Worm (Caenorhabditis elegans) whole organism, dauer: ENCODE results near the gene F19B6.1.
"Not testable (repeated sequence)": the region's sequence is repeated elsewhere in the genome, so short reads cannot be mapped to it uniquely, and the experiment has no call there.

ENCODE experiments used
- unc-62 ChIP-seq: sonication (generic microtip); optimal IDR thresholded peaks from 2 replicates; lab custom pipeline; 2017; ENCODE audit warnings: missing biosample characterization, missing genetic modification reagents, missing genetic modification characterization

The F19B6.1 gene

ce11 chrIV:12336893-12337627 is 1.2 kb upstream of the F19B6.1 start, which contains the start of the genes F19B6.10 and wht-5:
TSS of gene F19B6.10 (plus strand) at chrIV:12337193.
TSS of gene wht-5 (plus strand) at chrIV:12337577.
- TF ChIP-seq unc-62 (GFP tag; lab: Kevin White, UChicago) = no peak

DNA sequence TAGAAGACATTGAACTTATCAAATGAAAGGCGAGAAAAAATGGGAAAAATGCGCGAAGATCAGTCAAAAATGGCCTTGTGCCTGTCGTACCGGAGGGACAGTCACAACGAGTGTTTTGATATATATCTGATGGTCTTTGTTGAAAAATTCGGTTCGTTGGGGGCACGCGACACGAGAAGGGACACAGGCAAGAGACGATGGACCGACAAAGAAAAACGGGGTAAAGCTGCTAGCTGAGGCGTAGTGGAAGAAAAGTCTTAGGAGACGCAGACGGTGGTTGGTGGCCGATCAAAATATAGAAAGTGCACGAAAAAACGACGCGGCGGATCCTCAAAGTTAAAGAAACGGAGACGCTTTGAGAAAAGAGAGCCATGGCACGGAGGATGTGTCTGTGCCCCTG is 627 bp downstream of the F19B6.1 start:
- no peak for TF ChIP-seq unc-62 (GFP tag; lab: Kevin White, UChicago)

DNA sequence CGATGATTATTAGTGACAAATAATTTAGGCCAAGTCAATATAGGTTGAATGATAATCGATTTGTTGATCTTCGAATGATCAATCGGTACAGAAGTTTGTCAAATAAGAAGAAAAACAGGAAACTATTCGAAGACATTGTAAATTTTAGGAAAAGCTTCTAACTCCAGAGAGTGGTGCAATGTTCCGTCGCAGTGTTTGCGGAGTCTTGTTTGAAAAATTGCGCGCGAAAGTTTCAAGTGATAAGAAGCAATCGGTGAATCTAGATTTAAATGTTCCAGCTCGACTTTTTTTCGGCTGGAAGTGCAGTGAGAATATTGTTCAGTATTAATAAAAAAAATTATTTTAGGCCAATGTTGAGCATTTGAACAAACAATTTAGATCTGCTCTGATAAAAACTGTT is 1.2 kb downstream of the F19B6.1 start:
- no peak for TF ChIP-seq unc-62 (GFP tag; lab: Kevin White, UChicago)

DNA sequence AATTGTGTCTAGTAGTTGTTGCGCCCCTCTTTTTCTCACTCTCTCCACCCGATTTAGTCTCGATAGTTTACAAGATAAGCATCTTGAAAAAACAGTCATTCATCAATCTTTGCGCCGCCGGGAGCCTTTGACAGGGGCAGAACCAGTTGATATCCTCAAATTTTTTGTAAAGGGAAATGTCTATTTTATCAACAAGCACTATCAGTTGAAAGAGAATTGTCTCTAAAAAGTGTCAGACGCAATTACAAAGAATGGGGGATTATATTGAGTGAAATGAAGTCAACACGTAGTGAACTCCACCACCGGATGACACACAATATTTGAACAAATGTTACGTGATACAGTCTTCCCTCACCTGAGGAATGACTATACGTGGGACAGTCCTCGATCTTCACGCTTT is 1.7 kb downstream of the F19B6.1 start:
- no peak for TF ChIP-seq unc-62 (GFP tag; lab: Kevin White, UChicago)

- no peak for TF ChIP-seq unc-62 (GFP tag; lab: Kevin White, UChicago)
Observed at ce11 chrIV:12330840-12331359, 5.0 kb downstream of the F19B6.1 start, which contains the start of gene ufd-1. TSS of gene ufd-1 (minus strand) at chrIV:12330890.

ce11 chrIV:12326932-12327331 is 8.9 kb downstream of the F19B6.1 start, which contains the start of gene F19B6.3:
TSS of gene F19B6.3 (plus strand) at chrIV:12327232.
- not testable (repeated sequence) for TF ChIP-seq unc-62 (GFP tag; lab: Kevin White, UChicago)

ce11 chrIV:12311597-12311996 is 24.3 kb downstream of the F19B6.1 start, which contains the start of gene oac-58:
TSS of gene oac-58 (minus strand) at chrIV:12311697.
- no peak for TF ChIP-seq unc-62 (GFP tag; lab: Kevin White, UChicago)

DNA sequence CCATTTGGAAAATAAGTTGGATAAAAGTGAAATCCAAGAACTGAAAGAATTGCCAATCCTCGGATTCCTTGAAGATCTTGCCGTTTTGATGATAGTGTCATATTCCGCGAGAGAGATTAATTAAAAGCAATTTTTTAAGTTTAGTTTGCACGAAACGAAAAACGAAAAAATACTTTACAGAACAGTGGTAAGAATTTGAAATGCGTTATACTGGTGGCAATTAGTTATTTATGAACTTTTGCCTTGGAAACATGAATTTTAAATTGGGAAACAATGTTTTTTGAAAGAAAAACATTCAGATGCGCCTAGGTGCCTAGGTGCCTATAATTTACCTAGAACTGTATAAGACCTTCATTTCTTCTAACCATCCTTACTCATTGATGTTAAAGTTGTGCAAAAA is 28.2 kb downstream of the F19B6.1 start, which contains the start of gene oac-57:
Gene oac-57 (minus strand): TSS at position 101 of the 400 bp plus-strand sequence.
- no peak for TF ChIP-seq unc-62 (GFP tag; lab: Kevin White, UChicago)

ce11 chrIV:12305956-12306355 is 29.9 kb downstream of the F19B6.1 start:
- TF ChIP-seq unc-62 (GFP tag; lab: Kevin White, UChicago) = no peak

- TF ChIP-seq unc-62 (GFP tag; lab: Kevin White, UChicago) = no peak
Observed at ce11 chrIV:12304750-12305149, 31.1 kb downstream of the F19B6.1 start.

DNA sequence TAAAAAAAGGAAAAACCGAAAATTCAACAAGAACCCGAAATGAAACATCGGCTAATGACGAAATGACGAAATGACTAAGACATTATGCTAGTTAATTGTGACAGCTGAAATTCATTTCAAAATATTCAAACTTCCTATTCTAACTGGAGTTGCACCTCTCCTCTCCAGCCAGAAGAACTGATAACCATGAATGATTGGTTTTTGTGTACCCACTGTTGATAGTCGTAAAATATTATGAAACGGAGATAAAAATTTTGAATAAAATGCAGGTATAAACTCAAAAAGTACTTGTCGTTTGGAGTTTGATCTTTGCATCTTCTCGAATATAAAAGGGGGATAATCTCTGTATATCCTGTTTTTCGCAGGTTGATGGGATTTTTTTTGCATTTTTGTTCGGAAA is 33.0 kb downstream of the F19B6.1 start:
- TF ChIP-seq unc-62 (GFP tag; lab: Kevin White, UChicago) = no peak

ce11 chrIV:12301161-12301560 is 34.7 kb downstream of the F19B6.1 start, which contains the start of gene oac-59:
TSS of gene oac-59 (minus strand) at chrIV:12301261.
- no peak for TF ChIP-seq unc-62 (GFP tag; lab: Kevin White, UChicago)

- no peak for TF ChIP-seq unc-62 (GFP tag; lab: Kevin White, UChicago)
Observed at ce11 chrIV:12290744-12291143, 45.1 kb downstream of the F19B6.1 start, which contains the start of gene C42C1.8. TSS of gene C42C1.8 (plus strand) at chrIV:12291044.

ce11 chrIV:12289149-12289548 is 46.7 kb downstream of the F19B6.1 start, which contains the start of gene C42C1.9:
TSS of gene C42C1.9 (plus strand) at chrIV:12289449.
- TF ChIP-seq unc-62 (GFP tag; lab: Kevin White, UChicago) = no peak

DNA sequence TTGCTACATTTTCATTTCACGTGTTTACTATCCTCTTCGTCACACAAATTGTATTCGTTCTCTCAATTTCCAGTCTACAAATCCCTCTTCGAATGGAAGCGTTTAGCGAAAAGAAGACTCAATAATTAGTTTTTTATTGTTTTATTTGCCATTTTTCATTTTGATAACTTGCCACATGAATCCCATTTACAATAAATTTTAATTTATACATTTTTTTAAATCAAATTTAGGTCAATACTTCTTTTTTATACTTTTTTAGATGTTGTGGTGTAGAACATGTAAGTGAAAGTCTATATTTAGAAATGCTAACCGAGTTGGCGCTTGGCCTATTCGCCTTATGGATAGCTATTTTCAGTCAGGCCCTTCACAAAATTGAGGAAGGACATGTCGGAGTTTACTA is 48.2 kb downstream of the F19B6.1 start, which contains the start of gene erl-1:
Gene erl-1 (plus strand): TSS at position 301 of the 400 bp plus-strand sequence.
- TF ChIP-seq unc-62 (GFP tag; lab: Kevin White, UChicago) = no peak

DNA sequence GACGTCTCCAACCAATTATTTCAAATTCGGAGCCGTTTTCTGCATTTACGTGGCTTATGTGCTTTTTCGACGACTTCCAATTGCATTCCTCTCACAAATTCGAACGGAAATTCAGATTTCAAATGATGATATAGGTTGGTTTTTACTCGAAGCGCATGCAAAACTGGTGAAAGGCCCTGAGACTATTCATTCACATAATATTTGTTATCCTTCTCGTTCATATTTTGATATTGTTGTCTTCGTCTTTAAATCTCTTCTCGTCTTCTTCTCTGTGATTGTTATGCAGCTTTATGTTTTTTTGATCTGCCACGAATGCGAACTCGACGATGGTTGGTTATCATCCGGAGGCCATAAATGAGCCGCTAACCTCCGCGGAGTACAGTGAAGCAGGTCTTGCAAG is 53.0 kb downstream of the F19B6.1 start, which contains the start of gene hpo-12:
Gene hpo-12 (plus strand): TSS at position 301 of the 400 bp plus-strand sequence.
- no peak for TF ChIP-seq unc-62 (GFP tag; lab: Kevin White, UChicago)
